Worm (Caenorhabditis elegans) whole organism, L4 larva: ENCODE data around the gene ZK1248.5.

Experiments
- T20F7.1 ChIP-seq: fragments of 200-800 bp; sonication (Bioruptor generic); optimal IDR thresholded peaks from 2 replicates; lab custom pipeline; 2018; ENCODE audit warnings: mild to moderate bottlenecking, missing genetic modification characterization, missing compliant biosample characterization
- T26A8.4 ChIP-seq: fragments of 200-800 bp; sonication (Bioruptor generic); IDR thresholded peaks from 2 replicates; pipeline ENCODE4 v1.3.6; 2022; ENCODE audit warnings: missing genetic modification characterization, missing compliant biosample characterization
- Y5F2A.4 ChIP-seq: fragments of 200-800 bp; sonication (Bioruptor generic); optimal IDR thresholded peaks from 2 replicates; lab custom pipeline; 2018; ENCODE audit warnings: mild to moderate bottlenecking, missing genetic modification characterization, missing compliant biosample characterization
- ZK546.5 ChIP-seq, 2 experiments: sonication (generic microtip); optimal IDR thresholded peaks; 2 replicates each; lab custom pipeline; 2017; ENCODE audit warnings: missing biosample characterization in 2 of 2, missing genetic modification characterization in 2 of 2
- aha-1 ChIP-seq: fragments of 150-350 bp; peaks from one replicate; lab custom pipeline; 2014; ENCODE audit warnings: missing biosample characterization, missing genetic modification characterization
- arid-1 ChIP-seq: fragments of 200-800 bp; sonication (Bioruptor generic); conservative IDR thresholded peaks from 2 replicates; pipeline ENCODE4 v1.3.6; 2022; ENCODE audit warnings: missing genetic modification reagents, missing genetic modification characterization, missing compliant biosample characterization
- ceh-28 ChIP-seq: fragments of 150-350 bp; optimal IDR thresholded peaks from 2 replicates; lab custom pipeline; 2014; ENCODE audit warnings: missing biosample characterization, missing genetic modification reagents, missing genetic modification characterization
- ceh-32 ChIP-seq: sonication (generic microtip); optimal IDR thresholded peaks from 2 replicates; lab custom pipeline; 2016; ENCODE audit warnings: mild to moderate bottlenecking, missing genetic modification characterization, missing compliant biosample characterization; ENCODE audit not compliant: poor library complexity
- ceh-82 ChIP-seq: sonication (generic microtip); optimal IDR thresholded peaks from 2 replicates; lab custom pipeline; 2017; ENCODE audit warnings: missing biosample characterization, missing genetic modification characterization
- ces-1 ChIP-seq: fragments of 150-350 bp; sonication (generic microtip); optimal IDR thresholded peaks from 4 replicates; lab custom pipeline; 2014; ENCODE audit warnings: missing biosample characterization, missing genetic modification reagents, missing genetic modification characterization
- ctbp-1 ChIP-seq: fragments of 200-800 bp; sonication (Bioruptor generic); IDR thresholded peaks from 2 replicates; pipeline ENCODE4 v1.3.6; 2022; ENCODE audit warnings: missing genetic modification reagents, missing genetic modification characterization, missing compliant biosample characterization
- daf-12 ChIP-seq: fragments of 150-350 bp; optimal IDR thresholded peaks from 2 replicates; lab custom pipeline; 2014; ENCODE audit warnings: missing biosample characterization, missing genetic modification reagents, missing genetic modification characterization
- daf-19 ChIP-seq: fragments of 200-800 bp; sonication (Bioruptor generic); conservative IDR thresholded peaks from 2 replicates; pipeline ENCODE4 v1.3.6; 2022; ENCODE audit warnings: missing genetic modification characterization, missing compliant biosample characterization
- dmd-6 ChIP-seq: fragments of 200-800 bp; sonication (Bioruptor generic); IDR thresholded peaks from 2 replicates; pipeline ENCODE4 v1.3.6; 2022; ENCODE audit warnings: missing genetic modification reagents, missing genetic modification characterization, missing compliant biosample characterization
- dve-1 ChIP-seq: sonication (generic microtip); optimal IDR thresholded peaks from 2 replicates; lab custom pipeline; 2017; ENCODE audit warnings: antibody characterized with exemption, mild to moderate bottlenecking, missing genetic modification characterization, missing compliant biosample characterization; ENCODE audit not compliant: insufficient read depth
- egl-27 ChIP-seq: sonication (generic microtip); optimal IDR thresholded peaks from 3 replicates; lab custom pipeline; 2017; ENCODE audit warnings: missing biosample characterization, missing genetic modification reagents, missing genetic modification characterization
- lim-7 ChIP-seq: fragments of 200-800 bp; sonication (Bioruptor generic); IDR thresholded peaks from 2 replicates; pipeline ENCODE4 v1.3.6; 2022; ENCODE audit warnings: missing genetic modification characterization, missing compliant biosample characterization
- lin-1 ChIP-seq: fragments of 200-800 bp; sonication (Bioruptor generic); IDR thresholded peaks from 2 replicates; pipeline ENCODE4 v1.3.6; 2022; ENCODE audit warnings: missing genetic modification reagents, missing genetic modification characterization, missing compliant biosample characterization
- lin-15B ChIP-seq: fragments of 150-350 bp; sonication (generic microtip); optimal IDR thresholded peaks from 3 replicates; lab custom pipeline; 2014; ENCODE audit warnings: missing biosample characterization, missing genetic modification characterization
- lin-39 ChIP-seq: fragments of 150-350 bp; optimal IDR thresholded peaks from 2 replicates; lab custom pipeline; 2014; ENCODE audit warnings: missing biosample characterization, missing genetic modification reagents, missing genetic modification characterization
- lsy-2 ChIP-seq, 2 experiments: fragments of 150-350 bp in 1 of 2; sonication (generic microtip) in 1 of 2; optimal IDR thresholded peaks; 2 replicates each; lab custom pipeline; 2014 to 2017; ENCODE audit warnings: missing biosample characterization in 2 of 2, missing genetic modification characterization in 2 of 2
- madf-5 ChIP-seq, 2 experiments: fragments of 200-800 bp; sonication (Bioruptor generic); IDR thresholded peaks; 2 replicates each; pipeline ENCODE4 v1.3.6; 2022; ENCODE audit warnings: missing compliant biosample characterization in 2 of 2, missing genetic modification characterization in 2 of 2
- mdl-1 ChIP-seq, 2 experiments: fragments of 150-350 bp in 1 of 2; sonication (generic microtip) in 1 of 2; optimal IDR thresholded peaks; 2 replicates each; lab custom pipeline; 2014 to 2017; ENCODE audit warnings: missing biosample characterization in 2 of 2, missing genetic modification characterization in 2 of 2
- mdt-29 ChIP-seq: fragments of 200-800 bp; sonication (Bioruptor generic); IDR thresholded peaks from 2 replicates; pipeline ENCODE4 v1.3.6; 2022; ENCODE audit warnings: missing genetic modification reagents, missing genetic modification characterization, missing compliant biosample characterization
- nhr-237 ChIP-seq: sonication (generic microtip); optimal IDR thresholded peaks from 2 replicates; lab custom pipeline; 2017; ENCODE audit warnings: missing biosample characterization, missing genetic modification characterization
- nhr-42 ChIP-seq: fragments of 200-800 bp; sonication (Bioruptor generic); IDR thresholded peaks from 2 replicates; pipeline ENCODE4 v1.3.6; 2022; ENCODE audit warnings: missing genetic modification characterization, missing compliant biosample characterization
- nhr-48 ChIP-seq: sonication (generic microtip); optimal IDR thresholded peaks from 2 replicates; lab custom pipeline; 2016; ENCODE audit warnings: mild to moderate bottlenecking, missing genetic modification characterization, missing compliant biosample characterization
- nhr-6 ChIP-seq: fragments of 150-350 bp; optimal IDR thresholded peaks from 2 replicates; lab custom pipeline; 2014; ENCODE audit warnings: missing biosample characterization, missing genetic modification characterization
- pha-4 ChIP-seq, 2 experiments: fragments of 150-350 bp in 1 of 2; fragments of 200-800 bp in 1 of 2; sonication (Bioruptor generic) in 1 of 2; IDR thresholded peaks in 1 of 2; optimal IDR thresholded peaks in 1 of 2; 2 replicates each; pipeline versions ENCODE4 v1.3.6 to Lab custom; 2014 to 2022; ENCODE audit warnings: missing genetic modification characterization in 2 of 2, missing genetic modification reagents in 2 of 2, missing biosample characterization in 1 of 2, missing compliant biosample characterization in 1 of 2
- rbr-2 ChIP-seq: sonication (generic microtip); optimal IDR thresholded peaks from 2 replicates; lab custom pipeline; 2016; ENCODE audit warnings: missing genotype, missing genetic modification characterization, missing compliant biosample characterization
- saeg-2 ChIP-seq: fragments of 200-800 bp; sonication (Bioruptor generic); IDR thresholded peaks from 2 replicates; pipeline ENCODE4 v1.3.6; 2022; ENCODE audit warnings: missing genetic modification reagents, missing genetic modification characterization, missing compliant biosample characterization
- set-16 ChIP-seq: fragments of 200-800 bp; sonication (Bioruptor generic); IDR thresholded peaks from 2 replicates; pipeline ENCODE4 v1.3.6; 2022; ENCODE audit warnings: missing genetic modification reagents, missing genetic modification characterization, missing compliant biosample characterization
- skn-1 ChIP-seq: fragments of 150-350 bp; optimal IDR thresholded peaks from 2 replicates; lab custom pipeline; 2014; ENCODE audit warnings: missing biosample characterization, missing genetic modification characterization
- spr-3 ChIP-seq: fragments of 200-800 bp; sonication (Bioruptor generic); optimal IDR thresholded peaks from 2 replicates; lab custom pipeline; 2018; ENCODE audit warnings: mild to moderate bottlenecking, missing genetic modification characterization, missing compliant biosample characterization
- unc-130 ChIP-seq: sonication (generic microtip); optimal IDR thresholded peaks from 2 replicates; lab custom pipeline; 2016; ENCODE audit warnings: missing genetic modification reagents, missing genetic modification characterization, missing compliant biosample characterization
- unc-62 ChIP-seq, 3 experiments: fragments of 150-350 bp in 1 of 3; sonication (generic microtip); optimal IDR thresholded peaks in 2 of 3; peaks in 1 of 3; 1 replicate in 1 of 3; 2 replicates in 2 of 3; lab custom pipeline; 2014 to 2017; ENCODE audit warnings: missing biosample characterization in 3 of 3, missing genetic modification characterization in 3 of 3, missing genetic modification reagents in 3 of 3, missing genotype in 1 of 3
- zip-11 ChIP-seq: fragments of 200-800 bp; sonication (Bioruptor generic); IDR thresholded peaks from 2 replicates; pipeline ENCODE4 v1.3.6; 2022; ENCODE audit warnings: missing genetic modification characterization, missing compliant biosample characterization
- zip-2 ChIP-seq: fragments of 150-350 bp; optimal IDR thresholded peaks from 2 replicates; lab custom pipeline; 2014; ENCODE audit warnings: missing biosample characterization, missing genetic modification characterization
- ztf-11 ChIP-seq: fragments of 150-350 bp; optimal IDR thresholded peaks from 2 replicates; lab custom pipeline; 2014; ENCODE audit warnings: missing biosample characterization, missing genetic modification characterization

Gene ZK1248.5

DNA sequence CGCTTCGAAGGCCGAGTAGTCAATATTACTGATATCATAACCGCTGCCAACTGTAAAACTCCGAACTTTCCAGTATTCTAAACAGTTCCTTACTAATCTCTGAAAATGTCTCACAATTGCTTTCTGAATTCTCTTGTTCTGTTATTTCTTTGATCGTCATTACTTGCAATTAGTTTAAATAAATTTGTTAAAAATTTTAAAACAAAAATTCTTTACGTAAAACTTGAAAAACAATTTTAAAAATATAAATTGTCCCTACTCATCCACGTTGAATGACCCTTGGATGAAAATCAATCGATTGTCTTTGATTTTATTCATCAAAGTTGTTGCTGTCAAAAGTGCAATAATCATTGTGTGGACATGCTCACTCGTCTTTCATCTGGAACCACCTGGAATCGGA lies 16.1 kb upstream of the ZK1248.5 start, which contains the start of gene acdh-8:
acdh-8 (plus strand) TSS at position 301 of the 400 bp plus-strand sequence.
- TF ChIP-seq nhr-237 (tag; lab: Kevin White, UChicago) (no peak), daf-19 (GFP tag; lab: Robert Waterston, UW) (no peak), lim-7 (GFP tag; lab: Robert Waterston, UW) (no peak), madf-5 (GFP tag; IDR thresholded peaks at IDR 0.05; lab: Robert Waterston, UW) (no peak), lin-1 (GFP tag; lab: Robert Waterston, UW) (no peak), nhr-42 (GFP tag; lab: Robert Waterston, UW) (no peak), T20F7.1 (GFP tag; lab: Kevin White, UChicago) (no peak)
- TF ChIP-seq, all 104 proteins: peak for 0

- no peak for TF ChIP-seq arid-1 (GFP tag; lab: Robert Waterston, UW)
- no peak for TF ChIP-seq ceh-28 (tag; lab: Kevin White, UChicago)
- no peak for TF ChIP-seq Y5F2A.4 (GFP tag; lab: Kevin White, UChicago)
- TF ChIP-seq dmd-6 (GFP tag; lab: Robert Waterston, UW): no peak
- no peak for TF ChIP-seq nhr-48 (tag; lab: Kevin White, UChicago)
- no peak for TF ChIP-seq mdl-1 (tag; optimal IDR thresholded peaks at IDR 0.05; lab: Kevin White, UChicago)
- no peak for TF ChIP-seq egl-27 (tag; lab: Kevin White, UChicago)
- no peak for TF ChIP-seq ces-1
- no peak for TF ChIP-seq aha-1 (tag; lab: Kevin White, UChicago)
- TF ChIP-seq unc-130: no peak
- TF ChIP-seq ceh-32: no peak
- TF ChIP-seq T26A8.4 (GFP tag; lab: Robert Waterston, UW): no peak
- no peak for TF ChIP-seq ceh-82 (tag; lab: Kevin White, UChicago)
- no peak for TF ChIP-seq T20F7.1 (GFP tag; lab: Kevin White, UChicago)
- no peak for TF ChIP-seq mdt-29 (GFP tag; lab: Robert Waterston, UW)
- no peak for TF ChIP-seq nhr-6 (tag; lab: Kevin White, UChicago)
Measured at ce11 chrII:5797348-5797977, 12.9 kb upstream of the ZK1248.5 start, which contains the start of the genes msp-63 and msp-142. Gene msp-63 (minus strand): TSS chrII:5797448. Gene msp-142 (plus strand): TSS chrII:5797927.

DNA sequence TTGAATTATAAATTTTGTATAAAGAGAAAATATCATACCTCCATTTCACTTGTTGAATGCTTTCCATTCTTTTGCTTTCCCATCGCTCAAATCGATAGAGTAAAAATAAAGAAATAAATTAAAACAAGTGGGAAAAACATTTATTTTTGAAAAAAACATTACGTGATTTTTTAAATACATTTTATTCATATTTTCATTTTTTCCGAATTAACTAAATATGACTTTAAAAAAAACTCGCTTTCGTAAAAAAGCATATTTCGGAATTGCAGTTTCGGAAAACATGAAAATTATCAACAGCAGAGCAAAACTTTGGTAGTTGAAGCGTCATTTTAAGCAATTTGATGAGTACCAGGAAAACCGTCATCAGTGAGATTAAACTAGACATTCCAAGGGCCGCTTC lies 10.8 kb upstream of the ZK1248.5 start, which contains the start of gene K05F1.8:
K05F1.8 (minus strand) TSS at position 101 of the 400 bp plus-strand sequence.
- TF ChIP-seq ceh-32 (no peak), madf-5 (GFP tag; IDR thresholded peaks at IDR 0.05; lab: Robert Waterston, UW) (no peak), rbr-2 (tag; lab: Kevin White, UChicago) (no peak), aha-1 (tag; lab: Kevin White, UChicago) (no peak), spr-3 (GFP tag; lab: Kevin White, UChicago) (no peak), daf-12 (tag; lab: Kevin White, UChicago) (no peak), ctbp-1 (GFP tag; lab: Robert Waterston, UW) (no peak), saeg-2 (GFP tag; lab: Robert Waterston, UW) (no peak), pha-4 (GFP tag; IDR thresholded peaks at IDR 0.05; lab: Robert Waterston, UW) (no peak), pha-4 (tag; optimal IDR thresholded peaks at IDR 0.05; lab: Kevin White, UChicago) (no peak), ztf-11 (tag; lab: Kevin White, UChicago) (no peak), zip-11 (no peak), lin-15B (tag; lab: Kevin White, UChicago) (no peak), lsy-2 (tag; optimal IDR thresholded peaks at IDR 0.05; lab: Kevin White, UChicago) (no peak), lin-39 (no peak), unc-62 (GFP tag; optimal IDR thresholded peaks at IDR 0.05 in 1 of 2; lab: Kevin White, UChicago) (no peak), unc-62 (tag; optimal IDR thresholded peaks at IDR 0.05; lab: Kevin White, UChicago) (no peak), set-16 (no peak), dve-1 (tag; lab: Kevin White, UChicago) (no peak), skn-1 (tag; lab: Kevin White, UChicago) (no peak), zip-2 (tag; lab: Kevin White, UChicago) (no peak), ZK546.5 (tag; optimal IDR thresholded peaks at IDR 0.05; lab: Kevin White, UChicago) (no peak)
